Fruit fly (Drosophila melanogaster) whole organism: ENCODE data around the gene Mybbp1A.

Source experiments
- Dll ChIP-seq: fragments of >200 bp; optimal IDR thresholded peaks from 2 replicates; lab custom pipeline; 2017
- EcR ChIP-seq, 2 experiments: fragments of >200 bp; optimal IDR thresholded peaks; 2 replicates each; lab custom pipeline; 2017; ENCODE audit warnings: missing biosample characterization in 2 of 2, missing genetic modification characterization in 2 of 2, missing genetic modification reagents in 2 of 2
- pan ChIP-seq: fragments of >200 bp; optimal IDR thresholded peaks from 2 replicates; lab custom pipeline; 2017
- usp ChIP-seq: fragments of >200 bp; optimal IDR thresholded peaks from 2 replicates; lab custom pipeline; 2017; ENCODE audit warnings: missing biosample characterization, missing genetic modification characterization, mixed read lengths

dm6 chrX:654949-655348, 25.4 kb downstream of the Mybbp1A start:
- TF ChIP-seq EcR (GFP tag; optimal IDR thresholded peaks at IDR 0.05; lab: Kevin White, UChicago) (no peak), usp (GFP tag; lab: Kevin White, UChicago) (no peak), pan (lab: Kevin White, UChicago) (no peak), Dll (no peak)
